Fruit fly (Drosophila melanogaster): ENCODE results near the gene CG3226.

dm6 chrX:6615476-6615875 lies 38.6 kb downstream of the CG3226 start:
- TF ChIP-seq Lpt (GFP tag; optimal IDR thresholded peaks at IDR 0.05) (no peak), CG7368 (GFP tag; optimal IDR thresholded peaks at IDR 0.05) (no peak), fkh (GFP tag; optimal IDR thresholded peaks at IDR 0.05) (no peak), CG11294 (GFP tag; IDR thresholded peaks at IDR 0.05) (peak; percentile 37; the same call in 1 of the 2 replicates), Gug (GFP tag; IDR thresholded peaks at IDR 0.05) (peak; percentile 48; the same call in 1 of the 2 replicates), fd59A (GFP tag; optimal IDR thresholded peaks at IDR 0.05) (no peak)
